Worm (Caenorhabditis elegans) whole organism, L1 larva: Measurements from ENCODE around the gene C45G9.14.
A peak's percentile ranks its signal among the peaks of the same experiment; 100 is the strongest.

Source experiments
- C04F5.9 ChIP-seq: sonication (generic microtip); optimal IDR thresholded peaks from 2 replicates; lab custom pipeline; 2016; ENCODE audit warnings: missing genetic modification characterization, missing compliant biosample characterization
- C34B4.2 ChIP-seq: sonication (generic microtip); optimal IDR thresholded peaks from 2 replicates; lab custom pipeline; 2017; ENCODE audit warnings: mild to moderate bottlenecking, missing genetic modification characterization, missing compliant biosample characterization
- Y116A8C.19 ChIP-seq: sonication (generic microtip); optimal IDR thresholded peaks from 2 replicates; lab custom pipeline; 2016; ENCODE audit warnings: missing compliant biosample characterization, missing genetic modification characterization, borderline replicate concordance
- alr-1 ChIP-seq: fragments of 200-800 bp; sonication (Bioruptor generic); optimal IDR thresholded peaks from 2 replicates; lab custom pipeline; 2018; ENCODE audit warnings: borderline replicate concordance, mild to moderate bottlenecking, missing genetic modification characterization, missing compliant biosample characterization
- aly-2 ChIP-seq: fragments of 150-350 bp; optimal IDR thresholded peaks from 2 replicates; lab custom pipeline; 2014; ENCODE audit warnings: missing biosample characterization, missing genetic modification characterization
- blmp-1 ChIP-seq: fragments of 150-350 bp; optimal IDR thresholded peaks from 2 replicates; lab custom pipeline; 2014; ENCODE audit warnings: missing biosample characterization, missing genetic modification characterization
- ceh-63 ChIP-seq: fragments of 200-800 bp; sonication (Bioruptor generic); optimal IDR thresholded peaks from 2 replicates; lab custom pipeline; 2018; ENCODE audit warnings: mild to moderate bottlenecking, missing genetic modification characterization, missing compliant biosample characterization
- ceh-88 ChIP-seq: fragments of 200-800 bp; sonication (Bioruptor generic); IDR thresholded peaks from 2 replicates; pipeline ENCODE4 v1.3.6; 2022; ENCODE audit warnings: missing genetic modification characterization, missing compliant biosample characterization
- dpl-1 ChIP-seq, 3 experiments: fragments of 150-350 bp in 2 of 3; sonication (generic microtip) in 1 of 3; optimal IDR thresholded peaks; 2 replicates each; lab custom pipeline; 2014 to 2017; ENCODE audit warnings: missing biosample characterization in 3 of 3, missing genetic modification characterization in 3 of 3, missing genetic modification reagents in 3 of 3
- efl-1 ChIP-seq, 4 experiments: fragments of 150-350 bp; optimal IDR thresholded peaks in 3 of 4; peaks in 1 of 4; 1 replicate in 1 of 4; 2 replicates in 3 of 4; lab custom pipeline; 2014; ENCODE audit warnings: missing biosample characterization in 2 of 4, missing genetic modification characterization in 2 of 4, missing genetic modification reagents in 2 of 4
- egl-27 ChIP-seq, 2 experiments: fragments of 150-350 bp in 1 of 2; sonication (generic microtip); optimal IDR thresholded peaks; 3 replicates each; lab custom pipeline; 2017 to 2018; ENCODE audit warnings: missing biosample characterization in 2 of 2, missing genetic modification characterization in 2 of 2, missing genetic modification reagents in 2 of 2
- elt-2 ChIP-seq: sonication (generic microtip); optimal IDR thresholded peaks from 2 replicates; lab custom pipeline; 2016; ENCODE audit warnings: missing genetic modification characterization, mild to moderate bottlenecking, inconsistent platforms, missing compliant biosample characterization, missing genetic modification reagents
- elt-3 ChIP-seq, 6 experiments: fragments of 150-350 bp in 1 of 6; sonication (generic microtip); optimal IDR thresholded peaks; 2 replicates each; lab custom pipeline; 2017 to 2018; ENCODE audit warnings: missing biosample characterization in 6 of 6, missing genetic modification characterization in 6 of 6, inconsistent platforms in 1 of 6
- ets-5 ChIP-seq: fragments of 200-800 bp; sonication (Bioruptor generic); IDR thresholded peaks from 2 replicates; pipeline ENCODE4 v1.3.6; 2022; ENCODE audit warnings: missing genetic modification characterization, missing compliant biosample characterization
- fkh-10 ChIP-seq: sonication (generic microtip); optimal IDR thresholded peaks from 2 replicates; lab custom pipeline; 2017; ENCODE audit warnings: missing biosample characterization, missing genetic modification reagents, missing genetic modification characterization
- fkh-8 ChIP-seq: sonication (generic microtip); optimal IDR thresholded peaks from 2 replicates; lab custom pipeline; 2016; ENCODE audit warnings: mild to moderate bottlenecking, missing genetic modification characterization, missing compliant biosample characterization
- hlh-17 ChIP-seq: fragments of 200-800 bp; sonication (Bioruptor generic); optimal IDR thresholded peaks from 2 replicates; lab custom pipeline; 2018; ENCODE audit warnings: missing genetic modification characterization, mild to moderate bottlenecking, missing compliant biosample characterization, moderate library complexity, borderline replicate concordance
- hlh-4 ChIP-seq: sonication (generic microtip); optimal IDR thresholded peaks from 2 replicates; lab custom pipeline; 2016; ENCODE audit warnings: mild to moderate bottlenecking, missing genetic modification characterization, missing compliant biosample characterization
- irx-1 ChIP-seq: sonication (generic microtip); optimal IDR thresholded peaks from 2 replicates; lab custom pipeline; 2016; ENCODE audit warnings: missing genetic modification characterization, missing compliant biosample characterization
- jun-1 ChIP-seq: fragments of 150-350 bp; optimal IDR thresholded peaks from 2 replicates; lab custom pipeline; 2014; ENCODE audit warnings: missing biosample characterization, missing genetic modification reagents, missing genetic modification characterization
- lin-15B ChIP-seq: fragments of 150-350 bp; sonication (generic microtip); optimal IDR thresholded peaks from 3 replicates; lab custom pipeline; 2014; ENCODE audit warnings: missing biosample characterization, missing genetic modification characterization
- lin-35 ChIP-seq, 2 experiments: fragments of 150-350 bp; optimal IDR thresholded peaks; 2 replicates each; lab custom pipeline; 2014; ENCODE audit warnings: missing biosample characterization in 2 of 2, missing genetic modification characterization in 2 of 2, missing genetic modification reagents in 2 of 2
- lsy-2 ChIP-seq, 2 experiments: fragments of 150-350 bp; optimal IDR thresholded peaks; 2 replicates each; lab custom pipeline; 2014; ENCODE audit warnings: missing biosample characterization in 2 of 2, missing genetic modification characterization in 2 of 2
- nhr-11 ChIP-seq: fragments of 150-350 bp; optimal IDR thresholded peaks from 2 replicates; lab custom pipeline; 2014; ENCODE audit warnings: missing biosample characterization, missing genetic modification characterization
- nhr-12 ChIP-seq: sonication (generic microtip); optimal IDR thresholded peaks from 2 replicates; lab custom pipeline; 2017; ENCODE audit warnings: missing biosample characterization, missing genetic modification characterization
- nhr-19 ChIP-seq: fragments of 200-800 bp; sonication (Bioruptor generic); conservative IDR thresholded peaks from 2 replicates; pipeline ENCODE4 v1.3.6; 2022; ENCODE audit warnings: missing genetic modification characterization, missing compliant biosample characterization
- nhr-47 ChIP-seq: sonication (generic microtip); optimal IDR thresholded peaks from 2 replicates; lab custom pipeline; 2016; ENCODE audit warnings: mild to moderate bottlenecking, missing genetic modification characterization, moderate library complexity, missing compliant biosample characterization
- nhr-77 ChIP-seq: fragments of 150-350 bp; optimal IDR thresholded peaks from 2 replicates; lab custom pipeline; 2014; ENCODE audit warnings: missing biosample characterization, missing genetic modification characterization
- nhr-84 ChIP-seq: sonication (generic microtip); optimal IDR thresholded peaks from 2 replicates; lab custom pipeline; 2017; ENCODE audit warnings: missing biosample characterization, missing genetic modification characterization
- nhr-85 ChIP-seq: sonication (generic microtip); peaks from one replicate; lab custom pipeline; 2016; ENCODE audit warnings: missing genetic modification characterization, inconsistent platforms, missing compliant biosample characterization
- nhr-90 ChIP-seq: sonication (generic microtip); optimal IDR thresholded peaks from 2 replicates; lab custom pipeline; 2016; ENCODE audit warnings: mild to moderate bottlenecking, missing genetic modification characterization, missing compliant biosample characterization; ENCODE audit not compliant: poor library complexity
- pax-3 ChIP-seq: fragments of 200-800 bp; sonication (Bioruptor generic); optimal IDR thresholded peaks from 2 replicates; lab custom pipeline; 2018; ENCODE audit warnings: mild to moderate bottlenecking, missing genetic modification characterization, moderate library complexity, missing compliant biosample characterization
- skn-1 ChIP-seq: fragments of 150-350 bp; optimal IDR thresholded peaks from 2 replicates; lab custom pipeline; 2014; ENCODE audit warnings: missing biosample characterization, missing genetic modification characterization
- snpc-4 ChIP-seq: fragments of 150-350 bp; optimal IDR thresholded peaks from 2 replicates; lab custom pipeline; 2014; ENCODE audit warnings: missing biosample characterization, missing genetic modification characterization
- snu-23 ChIP-seq: sonication (generic microtip); optimal IDR thresholded peaks from 2 replicates; lab custom pipeline; 2016; ENCODE audit warnings: missing genetic modification characterization, missing compliant biosample characterization
- sup-37 ChIP-seq: fragments of 200-800 bp; sonication (Bioruptor generic); optimal IDR thresholded peaks from 2 replicates; lab custom pipeline; 2018; ENCODE audit warnings: mild to moderate bottlenecking, missing genetic modification characterization, missing compliant biosample characterization
- swsn-7 ChIP-seq: sonication (generic microtip); optimal IDR thresholded peaks from 2 replicates; lab custom pipeline; 2016; ENCODE audit warnings: missing genetic modification characterization, missing compliant biosample characterization
- tlp-1 ChIP-seq: fragments of 150-350 bp; optimal IDR thresholded peaks from 2 replicates; lab custom pipeline; 2014; ENCODE audit warnings: missing biosample characterization, missing genetic modification characterization
- unc-130 ChIP-seq: fragments of 150-350 bp; optimal IDR thresholded peaks from 2 replicates; lab custom pipeline; 2017; ENCODE audit warnings: missing biosample characterization, missing genetic modification characterization, inconsistent platforms
- unc-30 ChIP-seq: sonication (generic microtip); optimal IDR thresholded peaks from 2 replicates; lab custom pipeline; 2017; ENCODE audit warnings: missing biosample characterization, missing genetic modification characterization
- unc-86 ChIP-seq: sonication (generic microtip); optimal IDR thresholded peaks from 2 replicates; lab custom pipeline; 2016; ENCODE audit warnings: missing genetic modification characterization, missing compliant biosample characterization
- unc-98 ChIP-seq: fragments of 200-800 bp; sonication (Bioruptor generic); IDR thresholded peaks from 2 replicates; pipeline ENCODE4 v1.3.6; 2022; ENCODE audit warnings: missing genetic modification characterization, missing compliant biosample characterization
- vab-15 ChIP-seq: sonication (generic microtip); optimal IDR thresholded peaks from 2 replicates; lab custom pipeline; 2017; ENCODE audit warnings: missing genotype, mild to moderate bottlenecking, missing genetic modification characterization, missing compliant biosample characterization
- zip-4 ChIP-seq: fragments of 200-800 bp; sonication (Bioruptor generic); optimal IDR thresholded peaks from 2 replicates; lab custom pipeline; 2018; ENCODE audit warnings: mild to moderate bottlenecking, missing genetic modification characterization, moderate library complexity, missing compliant biosample characterization
- ztf-11 ChIP-seq, 2 experiments: sonication (generic microtip); optimal IDR thresholded peaks; 2 replicates each; lab custom pipeline; 2016 to 2017; ENCODE audit warnings: missing genetic modification characterization in 2 of 2, missing biosample characterization in 1 of 2, missing compliant biosample characterization in 1 of 2
- ztf-4 ChIP-seq: fragments of 150-350 bp; optimal IDR thresholded peaks from 2 replicates; lab custom pipeline; 2014; ENCODE audit warnings: missing biosample characterization, missing genetic modification characterization

C45G9.14 gene

DNA sequence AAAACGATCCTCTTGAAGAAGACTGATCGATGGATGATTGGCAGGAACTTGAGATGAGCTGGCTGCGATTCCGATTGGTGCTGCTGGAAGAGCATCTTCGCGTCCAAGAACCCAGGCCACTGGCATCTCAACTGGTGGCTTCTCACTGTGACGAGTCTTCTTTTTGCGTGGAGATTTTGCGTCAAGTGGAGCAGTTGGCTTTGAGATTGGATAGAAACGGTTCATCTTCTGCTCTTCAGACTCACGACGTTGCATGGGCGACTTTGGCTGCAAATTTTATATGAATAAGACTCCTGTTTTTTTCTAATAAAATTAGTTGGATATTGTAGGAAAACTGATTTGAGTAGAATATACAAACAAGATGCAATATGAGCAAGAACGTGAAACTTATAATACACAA is 34.1 kb upstream of the C45G9.14 start:
- no peak for TF ChIP-seq nhr-19 (GFP tag; lab: Robert Waterston, UW)
- TF ChIP-seq aly-2 (tag; lab: Kevin White, UChicago) = no peak
- TF ChIP-seq blmp-1 (tag; lab: Kevin White, UChicago) = no peak
- no peak for TF ChIP-seq nhr-84 (tag; lab: Kevin White, UChicago)
- no peak for TF ChIP-seq sup-37 (GFP tag; lab: Kevin White, UChicago)
- TF ChIP-seq ztf-11 (tag; optimal IDR thresholded peaks at IDR 0.05; lab: Kevin White, UChicago) = no peak
- no peak for TF ChIP-seq nhr-90 (tag; lab: Kevin White, UChicago)
- TF ChIP-seq vab-15 = no peak
- no peak for TF ChIP-seq ceh-88
- TF ChIP-seq unc-30 = no peak
- TF ChIP-seq egl-27 (tag; optimal IDR thresholded peaks at IDR 0.05; lab: Kevin White, UChicago) = no peak
- TF ChIP-seq unc-86 (tag; lab: Kevin White, UChicago) = no peak

DNA sequence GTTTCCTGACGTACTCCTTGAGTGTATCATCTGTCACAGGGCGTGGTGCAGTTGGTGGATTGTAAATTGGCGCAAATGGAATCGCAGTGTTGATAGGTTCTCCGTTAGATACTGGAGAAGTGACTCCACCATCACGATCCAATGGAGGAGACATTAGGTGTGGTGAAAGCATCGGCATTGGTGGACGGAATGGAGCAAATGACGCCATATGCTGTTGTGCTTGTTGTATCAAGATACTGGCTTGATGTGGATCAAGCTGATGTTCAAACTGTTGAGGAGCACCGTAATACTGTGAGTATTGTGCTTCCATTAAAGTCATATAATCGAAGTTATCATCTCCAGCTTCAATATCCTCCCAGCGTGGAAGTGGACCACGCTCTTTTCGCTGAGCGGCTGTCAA is 32.3 kb upstream of the C45G9.14 start:
- peak; percentile 81 for TF ChIP-seq alr-1 (tag; lab: Kevin White, UChicago)
- TF ChIP-seq efl-1 (optimal IDR thresholded peaks at IDR 0.05; lab: Kevin White, UChicago) = no peak
- TF ChIP-seq efl-1 (GFP tag; optimal IDR thresholded peaks at IDR 0.05 in 1 of 2; lab: Kevin White, UChicago) = peak in 1 of 2 experiments; percentile 70
- TF ChIP-seq egl-27 (tag; optimal IDR thresholded peaks at IDR 0.05; lab: Kevin White, UChicago) = no peak

- TF ChIP-seq lin-35 (GFP tag; optimal IDR thresholded peaks at IDR 0.05; lab: Kevin White, UChicago) (peak; percentile 71 to 83), unc-86 (tag; lab: Kevin White, UChicago) (peak; percentile 89), hlh-4 (tag; lab: Kevin White, UChicago) (no peak), nhr-84 (tag; lab: Kevin White, UChicago) (no peak), unc-98 (GFP tag; lab: Robert Waterston, UW) (no peak), pax-3 (tag; lab: Kevin White, UChicago) (no peak), elt-3 (tag; optimal IDR thresholded peaks at IDR 0.05; lab: Kevin White, UChicago) (peak in 3 of 6 experiments; percentile 41 to 64 (median 54)), tlp-1 (tag; lab: Kevin White, UChicago) (no peak), dpl-1 (GFP tag; optimal IDR thresholded peaks at IDR 0.05; lab: Kevin White, UChicago) (peak; percentile 65 to 69 (median 65)), ztf-11 (tag; optimal IDR thresholded peaks at IDR 0.05; lab: Kevin White, UChicago) (peak in 1 of 2 experiments; percentile 81), fkh-8 (tag; lab: Kevin White, UChicago) (peak; percentile 90), lin-15B (tag; lab: Kevin White, UChicago) (peak; percentile 45), elt-2 (tag; lab: Kevin White, UChicago) (peak; percentile 44), hlh-17 (no peak), snu-23 (GFP tag; lab: Kevin White, UChicago) (peak; percentile 96), aly-2 (tag; lab: Kevin White, UChicago) (peak; percentile 86), swsn-7 (tag; lab: Kevin White, UChicago) (peak; percentile 89), vab-15 (peak; percentile 22), ets-5 (GFP tag; lab: Robert Waterston, UW) (no peak), nhr-12 (tag; lab: Kevin White, UChicago) (no peak), irx-1 (tag; lab: Kevin White, UChicago) (peak; percentile 59), ceh-63 (no peak), Y116A8C.19 (tag; lab: Kevin White, UChicago) (no peak), C04F5.9 (tag; lab: Kevin White, UChicago) (peak; percentile 24), ceh-88 (peak; percentile 55; the same call in 1 of the 2 replicates), nhr-19 (GFP tag; lab: Robert Waterston, UW) (peak; percentile 84), snpc-4 (tag; lab: Kevin White, UChicago) (peak; percentile 75), nhr-11 (tag; lab: Kevin White, UChicago) (peak; percentile 37), nhr-85 (tag; lab: Kevin White, UChicago) (peak; percentile 84), nhr-47 (peak; percentile 88), lsy-2 (tag; optimal IDR thresholded peaks at IDR 0.05; lab: Kevin White, UChicago) (peak; percentile 83 to 91), C34B4.2 (no peak), nhr-77 (tag; lab: Kevin White, UChicago) (peak; percentile 92), unc-130 (tag; lab: Kevin White, UChicago) (peak; percentile 48), skn-1 (tag; lab: Kevin White, UChicago) (peak; percentile 86), egl-27 (tag; optimal IDR thresholded peaks at IDR 0.05; lab: Kevin White, UChicago) (peak in 1 of 2 experiments; percentile 82), fkh-10 (GFP tag; lab: Kevin White, UChicago) (peak; percentile 92), zip-4 (no peak), ztf-4 (peak; percentile 73), blmp-1 (tag; lab: Kevin White, UChicago) (peak; percentile 88), jun-1 (peak; percentile 85)
These were observed 30.9 kb upstream of the C45G9.14 start for ce11 chrIII:5013915-5014346.
